Worm (Caenorhabditis elegans) whole organism, L4 larva: Measurements from ENCODE around the gene dap-3.

Source experiments
- ceh-82 ChIP-seq: sonication (generic microtip); optimal IDR thresholded peaks from 2 replicates; lab custom pipeline; 2017; ENCODE audit warnings: missing biosample characterization, missing genetic modification characterization
- daf-16 ChIP-seq, 3 experiments: sonication (generic microtip); optimal IDR thresholded peaks; 2 replicates each; lab custom pipeline; 2016 to 2017; ENCODE audit warnings: missing genetic modification characterization in 3 of 3, missing genetic modification reagents in 3 of 3, mild to moderate bottlenecking in 2 of 3, missing compliant biosample characterization in 2 of 3, missing biosample characterization in 1 of 3, moderate library complexity in 1 of 3
- hlh-30 ChIP-seq: sonication (generic microtip); optimal IDR thresholded peaks from 2 replicates; lab custom pipeline; 2017; ENCODE audit warnings: antibody characterized with exemption, mild to moderate bottlenecking, missing genetic modification characterization, missing compliant biosample characterization; ENCODE audit not compliant: insufficient read depth
- sdz-12 ChIP-seq: fragments of 200-800 bp; sonication (Bioruptor generic); optimal IDR thresholded peaks from 2 replicates; lab custom pipeline; 2018; ENCODE audit warnings: mild to moderate bottlenecking, missing genetic modification characterization, missing compliant biosample characterization

- TF ChIP-seq daf-16 (GFP tag; optimal IDR thresholded peaks at IDR 0.05; lab: Kevin White, UChicago) (no peak), daf-16 (tag; optimal IDR thresholded peaks at IDR 0.05; lab: Kevin White, UChicago) (no peak), hlh-30 (no peak), ceh-82 (tag; lab: Kevin White, UChicago) (no peak), sdz-12 (GFP tag; lab: Kevin White, UChicago) (no peak)
Observed at ce11 chrII:10598039-10598438, 17.1 kb downstream of the dap-3 start, which contains the start of gene C14A4.8.
